Worm (Caenorhabditis elegans) whole organism, midembryonic: Measurements from ENCODE around the gene mrck-1.
A peak's percentile ranks its signal among the peaks of the same experiment; 100 is the strongest.

Experiments
- T22C8.4 ChIP-seq: fragments of 200-800 bp; sonication (Bioruptor generic); IDR thresholded peaks from 2 replicates; pipeline ENCODE4 v1.3.6; 2022; ENCODE audit warnings: missing genetic modification characterization, missing compliant biosample characterization
- cog-1 ChIP-seq: sonication (generic microtip); optimal IDR thresholded peaks from 2 replicates; lab custom pipeline; 2016; ENCODE audit warnings: missing genetic modification characterization, missing compliant biosample characterization
- flt-1 ChIP-seq: fragments of 200-800 bp; sonication (Bioruptor generic); IDR thresholded peaks from 2 replicates; pipeline ENCODE4 v1.3.6; 2022; ENCODE audit warnings: missing genetic modification characterization, missing compliant biosample characterization
- klf-2 ChIP-seq: fragments of 200-800 bp; sonication (Bioruptor generic); conservative IDR thresholded peaks from 2 replicates; pipeline ENCODE4 v1.3.6; 2022; ENCODE audit warnings: missing genetic modification reagents, missing genetic modification characterization, missing compliant biosample characterization
- med-1 ChIP-seq: sonication (generic microtip); optimal IDR thresholded peaks from 2 replicates; lab custom pipeline; 2017; ENCODE audit warnings: missing genetic modification characterization, mild to moderate bottlenecking, missing compliant biosample characterization, antibody characterized with exemption, missing genetic modification reagents; ENCODE audit not compliant: insufficient read depth
- ref-1 ChIP-seq: fragments of 200-800 bp; sonication (Bioruptor generic); conservative IDR thresholded peaks from 2 replicates; pipeline ENCODE4 v1.3.6; 2022; ENCODE audit warnings: missing genetic modification reagents, missing genetic modification characterization, missing compliant biosample characterization
- tab-1 ChIP-seq: fragments of 200-800 bp; sonication (Bioruptor generic); IDR thresholded peaks from 2 replicates; pipeline ENCODE4 v1.3.6; 2022; ENCODE audit warnings: missing genetic modification characterization, missing compliant biosample characterization
- ztf-23 ChIP-seq: fragments of 200-800 bp; sonication (Bioruptor generic); IDR thresholded peaks from 2 replicates; pipeline ENCODE4 v1.3.6; 2022; ENCODE audit warnings: missing genetic modification reagents, missing genetic modification characterization, missing compliant biosample characterization
- ztf-29 ChIP-seq: fragments of 200-800 bp; sonication (Bioruptor generic); IDR thresholded peaks from 2 replicates; pipeline ENCODE4 v1.3.6; 2022; ENCODE audit warnings: missing genetic modification reagents, missing genetic modification characterization, missing compliant biosample characterization

mrck-1 gene

DNA sequence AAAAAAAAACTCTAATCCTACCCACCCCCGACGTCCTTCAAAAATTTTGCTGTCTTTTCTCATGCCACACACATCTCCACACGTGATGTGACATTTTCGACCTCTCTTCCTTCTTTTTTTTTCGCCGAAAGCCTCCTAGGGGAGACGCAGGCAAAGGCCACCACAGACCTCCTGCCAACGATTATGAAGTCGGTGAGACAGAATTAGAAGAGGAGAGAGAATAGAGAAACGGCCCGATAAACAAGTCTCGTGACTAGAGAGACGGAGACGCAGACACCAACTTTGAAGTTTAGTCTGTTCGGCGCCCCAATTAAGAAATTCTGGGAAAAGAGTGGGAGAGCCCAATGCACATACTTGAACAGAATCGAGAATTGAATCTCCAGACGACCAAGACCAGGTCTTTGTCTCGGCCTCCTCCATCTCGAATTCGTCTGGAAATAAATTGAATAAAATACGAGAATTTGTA lies 42.6 kb downstream of the mrck-1 start:
- TF ChIP-seq klf-2: no peak
- TF ChIP-seq cog-1 (tag; lab: Kevin White, UChicago): peak; percentile 60
- no peak for TF ChIP-seq ref-1
- 0 out of 2 replicates have a peak, but pooled peaks have one; percentile 42 for TF ChIP-seq ztf-29 (GFP tag; lab: Robert Waterston, UW)
- peak; percentile 68 for TF ChIP-seq ztf-23 (GFP tag; lab: Robert Waterston, UW)
- peak; percentile 9 for TF ChIP-seq med-1

DNA sequence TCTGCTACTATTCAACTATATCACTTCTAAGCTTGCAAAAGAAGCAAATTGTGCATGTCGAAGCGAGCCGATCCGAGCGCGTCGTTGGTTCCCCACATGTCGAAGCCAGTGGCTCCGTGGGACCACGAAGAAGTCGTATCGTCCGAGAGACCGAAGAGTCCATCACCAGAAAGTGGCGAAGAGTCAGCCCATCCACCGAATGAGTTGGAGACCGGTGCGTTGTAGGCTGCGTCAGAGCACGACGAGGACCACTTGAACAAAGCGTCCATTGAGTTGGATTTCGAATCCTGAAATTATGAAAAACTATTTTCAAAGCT lies 43.1 kb downstream of the mrck-1 start:
- no peak for TF ChIP-seq flt-1 (GFP tag; lab: Robert Waterston, UW)
- no peak for TF ChIP-seq tab-1
- no peak for TF ChIP-seq T22C8.4 (GFP tag; lab: Robert Waterston, UW)
- no peak for TF ChIP-seq ref-1
- TF ChIP-seq med-1: no peak
- TF ChIP-seq ztf-23 (GFP tag; lab: Robert Waterston, UW): no peak
- TF ChIP-seq cog-1 (tag; lab: Kevin White, UChicago): no peak

DNA sequence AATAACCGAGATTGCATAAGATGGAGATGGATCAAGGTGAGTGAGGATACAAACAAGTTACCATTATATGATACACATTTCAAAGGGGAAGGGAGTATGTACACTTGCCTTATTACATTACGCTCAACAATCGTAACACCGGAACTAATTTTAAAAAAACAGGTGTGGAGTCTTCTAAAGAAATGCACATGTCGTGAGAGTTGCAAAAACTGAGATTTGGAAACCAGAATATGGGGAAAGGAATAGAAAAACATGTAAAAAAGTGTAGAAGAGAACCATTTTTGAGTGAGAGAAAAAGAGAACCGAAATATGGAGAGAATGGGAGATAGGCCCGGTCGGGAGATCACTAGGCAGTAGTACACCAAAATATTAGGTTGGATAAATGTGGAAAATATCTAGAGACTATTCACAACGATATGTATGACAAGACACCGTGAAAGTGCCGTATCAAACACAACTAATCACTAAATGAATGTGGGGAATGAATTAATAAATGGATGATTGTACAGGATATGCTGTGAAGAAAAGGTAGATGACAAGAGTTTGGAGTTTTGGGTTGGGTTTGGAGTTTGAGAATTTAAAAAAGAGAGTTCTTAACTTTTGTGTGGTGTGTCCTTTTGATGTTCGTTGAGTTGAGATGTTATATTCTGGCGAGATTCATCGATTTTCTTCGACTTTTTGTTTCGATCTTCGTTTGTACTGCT lies 43.6 kb downstream of the mrck-1 start:
- TF ChIP-seq klf-2 (no peak), ztf-23 (GFP tag; lab: Robert Waterston, UW) (0 out of 2 replicates have a peak, but pooled peaks have one; percentile 6)

DNA sequence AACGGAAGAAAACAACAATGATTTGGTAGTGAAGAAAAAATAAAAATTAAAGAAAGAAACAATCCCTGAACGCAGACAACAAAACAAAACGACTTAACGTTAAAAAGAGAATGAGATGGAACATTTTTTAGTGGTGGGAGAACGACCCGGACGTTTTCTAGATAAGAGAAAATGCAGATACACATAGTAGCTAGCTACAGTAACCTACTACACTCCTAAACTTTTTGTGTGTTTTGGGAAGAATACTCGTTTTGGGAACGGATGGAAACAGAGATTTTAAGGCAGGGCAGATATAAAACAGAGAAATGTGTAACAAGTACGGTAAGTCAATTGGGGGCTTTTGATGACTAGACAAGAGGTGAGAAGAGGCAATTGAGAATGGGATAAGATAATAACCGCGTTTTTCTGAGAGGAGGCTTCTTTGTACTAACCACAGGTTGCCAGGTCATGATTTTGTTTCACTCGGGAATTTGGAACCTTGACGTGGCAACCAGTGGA lies 44.3 kb downstream of the mrck-1 start:
- TF ChIP-seq ref-1: no peak
- TF ChIP-seq T22C8.4 (GFP tag; lab: Robert Waterston, UW): no peak
- no peak for TF ChIP-seq med-1
- no peak for TF ChIP-seq cog-1 (tag; lab: Kevin White, UChicago)
- no peak for TF ChIP-seq ztf-29 (GFP tag; lab: Robert Waterston, UW)
- TF ChIP-seq tab-1: no peak
- no peak for TF ChIP-seq flt-1 (GFP tag; lab: Robert Waterston, UW)
- TF ChIP-seq klf-2: no peak
- TF ChIP-seq ztf-23 (GFP tag; lab: Robert Waterston, UW): no peak

- TF ChIP-seq ztf-29 (GFP tag; lab: Robert Waterston, UW) (no peak), cog-1 (tag; lab: Kevin White, UChicago) (no peak), T22C8.4 (GFP tag; lab: Robert Waterston, UW) (no peak), med-1 (no peak), klf-2 (no peak), ref-1 (no peak), tab-1 (no peak), ztf-23 (GFP tag; lab: Robert Waterston, UW) (no peak; the same call in 1 of the 2 replicates), flt-1 (GFP tag; lab: Robert Waterston, UW) (no peak)
These were observed 44.8 kb downstream of the mrck-1 start for ce11 chrV:6222171-6222733.

ce11 chrV:6221292-6221691 lies 45.8 kb downstream of the mrck-1 start:
- TF ChIP-seq klf-2 (no peak), ref-1 (no peak), flt-1 (GFP tag; lab: Robert Waterston, UW) (no peak), cog-1 (tag; lab: Kevin White, UChicago) (no peak), tab-1 (no peak), T22C8.4 (GFP tag; lab: Robert Waterston, UW) (no peak), ztf-29 (GFP tag; lab: Robert Waterston, UW) (no peak), med-1 (no peak), ztf-23 (GFP tag; lab: Robert Waterston, UW) (no peak)

ce11 chrV:6220752-6221151 lies 46.3 kb downstream of the mrck-1 start:
- TF ChIP-seq T22C8.4 (GFP tag; lab: Robert Waterston, UW): no peak
- no peak for TF ChIP-seq ztf-23 (GFP tag; lab: Robert Waterston, UW)
- TF ChIP-seq cog-1 (tag; lab: Kevin White, UChicago): no peak
- TF ChIP-seq flt-1 (GFP tag; lab: Robert Waterston, UW): no peak
- TF ChIP-seq tab-1: no peak
- no peak for TF ChIP-seq ztf-29 (GFP tag; lab: Robert Waterston, UW)
- TF ChIP-seq ref-1: no peak
- no peak for TF ChIP-seq med-1
- no peak for TF ChIP-seq klf-2

ce11 chrV:6217834-6218233 lies 49.3 kb downstream of the mrck-1 start, which contains the start of gene str-206:
str-206 (plus strand) TSS chrV:6218134.
- no peak for TF ChIP-seq klf-2
- TF ChIP-seq ref-1: no peak
- TF ChIP-seq flt-1 (GFP tag; lab: Robert Waterston, UW): no peak

ce11 chrV:6217142-6217541 lies 49.9 kb downstream of the mrck-1 start:
- TF ChIP-seq cog-1 (tag; lab: Kevin White, UChicago) (no peak), flt-1 (GFP tag; lab: Robert Waterston, UW) (no peak), T22C8.4 (GFP tag; lab: Robert Waterston, UW) (no peak), klf-2 (no peak), ref-1 (no peak), med-1 (no peak), ztf-23 (GFP tag; lab: Robert Waterston, UW) (no peak), tab-1 (no peak), ztf-29 (GFP tag; lab: Robert Waterston, UW) (no peak)

ce11 chrV:6214465-6214864 lies 52.6 kb downstream of the mrck-1 start:
- no peak for TF ChIP-seq T22C8.4 (GFP tag; lab: Robert Waterston, UW)
- no peak for TF ChIP-seq ztf-29 (GFP tag; lab: Robert Waterston, UW)
- no peak for TF ChIP-seq tab-1
- no peak for TF ChIP-seq cog-1 (tag; lab: Kevin White, UChicago)
- TF ChIP-seq ztf-23 (GFP tag; lab: Robert Waterston, UW): no peak
- no peak for TF ChIP-seq ref-1
- TF ChIP-seq med-1: no peak
- no peak for TF ChIP-seq flt-1 (GFP tag; lab: Robert Waterston, UW)
- TF ChIP-seq klf-2: no peak
